Worm (Caenorhabditis elegans) whole organism, young adult: Measurements from ENCODE around the gene nrde-4.

Source experiments
- C17E4.6 ChIP-seq: fragments of 200-800 bp; sonication (Bioruptor generic); IDR thresholded peaks from 2 replicates; pipeline ENCODE4 v1.3.6; 2022; ENCODE audit warnings: missing genetic modification reagents, missing genetic modification characterization, missing compliant biosample characterization
- Y95B8A.8 ChIP-seq: fragments of 200-800 bp; sonication (Bioruptor generic); IDR thresholded peaks from 2 replicates; pipeline ENCODE4 v1.3.6; 2022; ENCODE audit warnings: missing genetic modification reagents, missing genetic modification characterization, missing compliant biosample characterization
- him-1 ChIP-seq: sonication (generic microtip); optimal IDR thresholded peaks from 2 replicates; lab custom pipeline; 2016; ENCODE audit warnings: missing genotype, missing genetic modification reagents, missing genetic modification characterization, missing compliant biosample characterization
- lin-54 ChIP-seq: fragments of 200-800 bp; sonication (Bioruptor generic); optimal IDR thresholded peaks from 2 replicates; lab custom pipeline; 2018; ENCODE audit warnings: mild to moderate bottlenecking, missing genetic modification characterization, missing compliant biosample characterization
- mxl-1 ChIP-seq: sonication (generic microtip); optimal IDR thresholded peaks from 2 replicates; lab custom pipeline; 2016; ENCODE audit warnings: missing genetic modification characterization, missing compliant biosample characterization
- snpc-4 ChIP-seq, 5 experiments: fragments of 150-350 bp in 1 of 5; sonication (generic microtip) in 4 of 5; optimal IDR thresholded peaks; 2 replicates each; lab custom pipeline; 2014 to 2018; ENCODE audit warnings: missing genetic modification characterization in 5 of 5, missing biosample characterization in 3 of 5, antibody characterized with exemption in 2 of 5, mild to moderate bottlenecking in 2 of 5, missing compliant biosample characterization in 2 of 5, missing genotype in 2 of 5, moderate library complexity in 2 of 5, missing genetic modification reagents in 1 of 5
- somi-1 ChIP-seq: fragments of 200-800 bp; sonication (Bioruptor generic); optimal IDR thresholded peaks from 2 replicates; lab custom pipeline; 2018; ENCODE audit warnings: mild to moderate bottlenecking, missing genetic modification characterization, missing compliant biosample characterization
- ztf-22 ChIP-seq: fragments of 200-800 bp; sonication (Bioruptor generic); optimal IDR thresholded peaks from 2 replicates; lab custom pipeline; 2018; ENCODE audit warnings: mild to moderate bottlenecking, missing genetic modification characterization, moderate library complexity, missing compliant biosample characterization

ce11 chrIV:7689326-7689725, 35.3 kb upstream of the nrde-4 start:
- TF ChIP-seq lin-54 (GFP tag; lab: Kevin White, UChicago) (no peak), ztf-22 (GFP tag; lab: Kevin White, UChicago) (no peak), Y95B8A.8 (no peak), him-1 (tag; lab: Kevin White, UChicago) (no peak), snpc-4 (GFP tag; optimal IDR thresholded peaks at IDR 0.05; lab: Kevin White, UChicago) (no peak), snpc-4 (tag; optimal IDR thresholded peaks at IDR 0.05; lab: Kevin White, UChicago) (no peak), mxl-1 (no peak), C17E4.6 (GFP tag; lab: Robert Waterston, UW) (no peak), somi-1 (GFP tag; lab: Kevin White, UChicago) (no peak)
